Fruit fly (Drosophila melanogaster) whole organism, embryonic: ENCODE measurements around the gene vvl.

Source experiments
- Asciz ChIP-seq: fragments of 200-800 bp; sonication (Bioruptor generic); optimal IDR thresholded peaks from 2 replicates; lab custom pipeline; 2017; ENCODE audit warnings: missing biosample characterization, mild to moderate bottlenecking, missing genetic modification characterization, missing genetic modification reagents
- BEAF-32 ChIP-seq: fragments of 200-800 bp; sonication (Bioruptor generic); optimal IDR thresholded peaks from 3 replicates; lab custom pipeline; 2017; ENCODE audit warnings: missing biosample characterization, missing genetic modification characterization, mild to moderate bottlenecking, moderate library complexity, missing genetic modification reagents
- CG10321 ChIP-seq: fragments of 200-800 bp; sonication (Bioruptor generic); IDR thresholded peaks from 2 replicates; pipeline ENCODE4 v1.3.6; 2022; ENCODE audit warnings: missing biosample characterization, missing genetic modification characterization
- CG10366 ChIP-seq: fragments of 200-800 bp; sonication (Bioruptor generic); IDR thresholded peaks from 2 replicates; pipeline ENCODE4 v1.3.6; 2022; ENCODE audit warnings: missing biosample characterization, missing genetic modification characterization
- CG10431 ChIP-seq: fragments of 200-800 bp; sonication (Bioruptor generic); optimal IDR thresholded peaks from 3 replicates; lab custom pipeline; 2018; ENCODE audit warnings: missing biosample characterization, mild to moderate bottlenecking, missing genetic modification characterization
- CG11504 ChIP-seq: fragments of 200-800 bp; sonication (Bioruptor generic); optimal IDR thresholded peaks from 3 replicates; lab custom pipeline; 2019; ENCODE audit warnings: missing biosample characterization, mild to moderate bottlenecking, missing genetic modification characterization, moderate library complexity
- CG11696 ChIP-seq: fragments of 200-800 bp; sonication (Bioruptor generic); IDR thresholded peaks from 2 replicates; pipeline ENCODE4 v1.3.6; 2022; ENCODE audit warnings: missing biosample characterization, missing genetic modification characterization
- CG12071 ChIP-seq: fragments of 200-800 bp; sonication (Bioruptor generic); optimal IDR thresholded peaks from 3 replicates; lab custom pipeline; 2018; ENCODE audit warnings: missing biosample characterization, mild to moderate bottlenecking, missing genetic modification characterization
- CG12942 ChIP-seq: fragments of 200-800 bp; sonication (Bioruptor generic); optimal IDR thresholded peaks from 3 replicates; lab custom pipeline; 2016; ENCODE audit warnings: missing biosample characterization, missing genetic modification characterization
- CG15011 ChIP-seq: fragments of 200-800 bp; sonication (Bioruptor generic); optimal IDR thresholded peaks from 3 replicates; lab custom pipeline; 2018; ENCODE audit warnings: missing biosample characterization, mild to moderate bottlenecking, missing genetic modification characterization
- CG1647 ChIP-seq: fragments of 200-800 bp; sonication (Bioruptor generic); optimal IDR thresholded peaks from 3 replicates; lab custom pipeline; 2016; ENCODE audit warnings: missing biosample characterization, missing genetic modification characterization
- CG16815 ChIP-seq: fragments of 200-800 bp; sonication (Bioruptor generic); optimal IDR thresholded peaks from 3 replicates; lab custom pipeline; 2017; ENCODE audit warnings: missing biosample characterization, mild to moderate bottlenecking, missing genetic modification characterization
- CG17359 ChIP-seq: fragments of 200-800 bp; sonication (Bioruptor generic); optimal IDR thresholded peaks from 3 replicates; lab custom pipeline; 2018; ENCODE audit warnings: missing biosample characterization, mild to moderate bottlenecking, missing genetic modification characterization, moderate library complexity
- CG2712 ChIP-seq: fragments of 200-800 bp; optimal IDR thresholded peaks from 3 replicates; lab custom pipeline; 2019; ENCODE audit warnings: missing biosample characterization, mild to moderate bottlenecking, missing genetic modification characterization, moderate library complexity
- CG2875 ChIP-seq: fragments of 200-800 bp; sonication (Bioruptor generic); optimal IDR thresholded peaks from 2 replicates; lab custom pipeline; 2017; ENCODE audit warnings: missing biosample characterization, mild to moderate bottlenecking, missing genetic modification characterization, missing genetic modification reagents
- CG32772 ChIP-seq: fragments of 200-800 bp; sonication (Bioruptor generic); IDR thresholded peaks from 2 replicates; pipeline ENCODE4 v1.3.6; 2022; ENCODE audit warnings: missing biosample characterization, missing genetic modification characterization
- CG34376 ChIP-seq: fragments of 200-800 bp; sonication (Bioruptor generic); optimal IDR thresholded peaks from 2 replicates; lab custom pipeline; 2018; ENCODE audit warnings: missing biosample characterization, mild to moderate bottlenecking, missing genetic modification characterization
- CG4424 ChIP-seq: fragments of 200-800 bp; sonication (Bioruptor generic); optimal IDR thresholded peaks from 3 replicates; lab custom pipeline; 2016; ENCODE audit warnings: missing biosample characterization, missing genetic modification characterization
- CG4730 ChIP-seq: fragments of 200-800 bp; sonication (Bioruptor generic); IDR thresholded peaks from 2 replicates; pipeline ENCODE4 v1.3.6; 2022; ENCODE audit warnings: missing biosample characterization, missing genetic modification characterization
- CG5953 ChIP-seq: fragments of 200-800 bp; sonication (Bioruptor generic); IDR thresholded peaks from 2 replicates; pipeline ENCODE4 v1.3.6; 2022; ENCODE audit warnings: missing biosample characterization, missing genetic modification characterization
- CG6654 ChIP-seq: fragments of 200-800 bp; sonication (Bioruptor generic); optimal IDR thresholded peaks from 2 replicates; lab custom pipeline; 2017; ENCODE audit warnings: missing biosample characterization, mild to moderate bottlenecking, missing genetic modification characterization
- CG8359 ChIP-seq: fragments of 200-800 bp; sonication (Bioruptor generic); optimal IDR thresholded peaks from 2 replicates; lab custom pipeline; 2017; ENCODE audit warnings: missing biosample characterization, mild to moderate bottlenecking, missing genetic modification characterization, borderline replicate concordance
- CG9437 ChIP-seq: fragments of 200-800 bp; sonication (Bioruptor generic); optimal IDR thresholded peaks from 2 replicates; lab custom pipeline; 2018; ENCODE audit warnings: missing biosample characterization, mild to moderate bottlenecking, missing genetic modification characterization
- Camta ChIP-seq: fragments of 200-800 bp; sonication (Bioruptor generic); optimal IDR thresholded peaks from 2 replicates; lab custom pipeline; 2016; ENCODE audit warnings: missing biosample characterization, missing genetic modification characterization
- E2f1 ChIP-seq: fragments of 200-800 bp; sonication (Bioruptor generic); IDR thresholded peaks from 2 replicates; pipeline ENCODE4 v1.3.6; 2022; ENCODE audit warnings: missing biosample characterization, missing genetic modification characterization
- Mad ChIP-seq: fragments of 200-800 bp; sonication (Bioruptor generic); optimal IDR thresholded peaks from 2 replicates; lab custom pipeline; 2016; ENCODE audit warnings: missing biosample characterization, missing genetic modification characterization
- Oaz ChIP-seq: fragments of 200-800 bp; sonication (Bioruptor generic); IDR thresholded peaks from 2 replicates; pipeline ENCODE4 v1.3.6; 2022; ENCODE audit warnings: missing biosample characterization, missing genetic modification characterization
- Rfx ChIP-seq: fragments of 200-800 bp; sonication (Bioruptor generic); IDR thresholded peaks from 2 replicates; pipeline ENCODE4 v1.3.6; 2022; ENCODE audit warnings: missing biosample characterization, missing genetic modification characterization
- YL-1 ChIP-seq: fragments of 200-800 bp; sonication (Bioruptor generic); optimal IDR thresholded peaks from 3 replicates; lab custom pipeline; 2017; ENCODE audit warnings: missing biosample characterization, mild to moderate bottlenecking, missing genetic modification characterization
- ara ChIP-seq: fragments of 200-800 bp; sonication (Bioruptor generic); IDR thresholded peaks from 2 replicates; pipeline ENCODE4 v1.3.6; 2022; ENCODE audit warnings: missing biosample characterization, missing genetic modification characterization
- bcd ChIP-seq: fragments of 200-800 bp; sonication (Bioruptor generic); optimal IDR thresholded peaks from 2 replicates; lab custom pipeline; 2017; ENCODE audit warnings: missing biosample characterization, mild to moderate bottlenecking, missing genetic modification characterization
- bowl ChIP-seq: fragments of 200-800 bp; sonication (Bioruptor generic); IDR thresholded peaks from 2 replicates; pipeline ENCODE4 v1.3.6; 2022; ENCODE audit warnings: missing biosample characterization, missing genetic modification characterization
- fd102C ChIP-seq: fragments of 200-800 bp; sonication (Bioruptor generic); optimal IDR thresholded peaks from 2 replicates; lab custom pipeline; 2018; ENCODE audit warnings: missing biosample characterization, mild to moderate bottlenecking, missing genetic modification characterization, moderate library complexity
- gce ChIP-seq: fragments of 200-800 bp; sonication (Bioruptor generic); IDR thresholded peaks from 3 replicates; pipeline ENCODE4 v1.3.6; 2022; ENCODE audit warnings: missing biosample characterization, missing genetic modification characterization
- gro ChIP-seq: fragments of 200-800 bp; sonication (Bioruptor generic); optimal IDR thresholded peaks from 2 replicates; lab custom pipeline; 2016; ENCODE audit warnings: missing biosample characterization, missing genetic modification characterization
- hkb ChIP-seq, 2 experiments: fragments of 200-800 bp in 1 of 2; fragments of >200 bp in 1 of 2; sonication (Bioruptor generic) in 1 of 2; IDR thresholded peaks in 1 of 2; optimal IDR thresholded peaks in 1 of 2; 2 replicates each; pipeline versions ENCODE4 v1.3.6 to Lab custom; 2017 to 2022; ENCODE audit warnings: missing biosample characterization in 1 of 2, missing genetic modification characterization in 1 of 2
- mirr ChIP-seq: fragments of 200-800 bp; sonication (Bioruptor generic); optimal IDR thresholded peaks from 3 replicates; lab custom pipeline; 2018; ENCODE audit warnings: missing biosample characterization, mild to moderate bottlenecking, missing genetic modification characterization
- oc ChIP-seq: fragments of 200-800 bp; sonication (Bioruptor generic); optimal IDR thresholded peaks from 2 replicates; lab custom pipeline; 2018; ENCODE audit warnings: missing biosample characterization, mild to moderate bottlenecking, missing genetic modification characterization, moderate library complexity
- pan ChIP-seq, 4 experiments: fragments of >200 bp in 3 of 4; fragments of 200-800 bp in 1 of 4; sonication (Bioruptor generic) in 1 of 4; optimal IDR thresholded peaks in 3 of 4; IDR thresholded peaks in 1 of 4; 2 replicates each; pipeline versions ENCODE4 v1.3.6 to Lab custom; 2017 to 2022; ENCODE audit warnings: missing biosample characterization in 2 of 4, missing genetic modification characterization in 2 of 4, mixed read lengths in 1 of 4
- salm ChIP-seq: fragments of 200-800 bp; sonication (Bioruptor generic); optimal IDR thresholded peaks from 2 replicates; lab custom pipeline; 2018; ENCODE audit warnings: missing biosample characterization, mild to moderate bottlenecking, missing genetic modification characterization
- sd ChIP-seq: fragments of 200-800 bp; sonication (Bioruptor generic); optimal IDR thresholded peaks from 3 replicates; lab custom pipeline; 2018; ENCODE audit warnings: missing biosample characterization, mild to moderate bottlenecking, missing genetic modification characterization, moderate library complexity
- sim ChIP-seq: fragments of 200-800 bp; sonication (Bioruptor generic); IDR thresholded peaks from 2 replicates; pipeline ENCODE4 v1.3.6; 2022; ENCODE audit warnings: missing biosample characterization, missing genetic modification characterization
- tap ChIP-seq: fragments of 200-800 bp; optimal IDR thresholded peaks from 3 replicates; lab custom pipeline; 2019; ENCODE audit warnings: missing biosample characterization, mild to moderate bottlenecking, missing genetic modification characterization, moderate library complexity
- trem ChIP-seq: fragments of 200-800 bp; optimal IDR thresholded peaks from 3 replicates; lab custom pipeline; 2019; ENCODE audit warnings: missing biosample characterization, mild to moderate bottlenecking, missing genetic modification characterization, moderate library complexity
- ttk ChIP-seq: fragments of 200-800 bp; sonication (Bioruptor generic); IDR thresholded peaks from 2 replicates; pipeline ENCODE4 v2.1.2; 2022; ENCODE audit warnings: missing biosample characterization, missing genetic modification characterization
- usp ChIP-seq: fragments of >200 bp; optimal IDR thresholded peaks from 2 replicates; lab custom pipeline; 2017; ENCODE audit warnings: missing biosample characterization, missing genetic modification characterization
- wor ChIP-seq: fragments of 200-800 bp; sonication (Bioruptor generic); IDR thresholded peaks from 2 replicates; pipeline ENCODE4 v1.3.6; 2022; ENCODE audit warnings: missing biosample characterization, missing genetic modification characterization
- zf30C ChIP-seq: fragments of 200-800 bp; sonication (Bioruptor generic); optimal IDR thresholded peaks from 3 replicates; lab custom pipeline; 2018; ENCODE audit warnings: missing biosample characterization, mild to moderate bottlenecking, missing genetic modification characterization
- zfh1 ChIP-seq: fragments of 200-800 bp; sonication (Bioruptor generic); IDR thresholded peaks from 3 replicates; pipeline ENCODE4 v1.3.6; 2022; ENCODE audit warnings: missing biosample characterization, missing genetic modification characterization

The vvl gene

DNA sequence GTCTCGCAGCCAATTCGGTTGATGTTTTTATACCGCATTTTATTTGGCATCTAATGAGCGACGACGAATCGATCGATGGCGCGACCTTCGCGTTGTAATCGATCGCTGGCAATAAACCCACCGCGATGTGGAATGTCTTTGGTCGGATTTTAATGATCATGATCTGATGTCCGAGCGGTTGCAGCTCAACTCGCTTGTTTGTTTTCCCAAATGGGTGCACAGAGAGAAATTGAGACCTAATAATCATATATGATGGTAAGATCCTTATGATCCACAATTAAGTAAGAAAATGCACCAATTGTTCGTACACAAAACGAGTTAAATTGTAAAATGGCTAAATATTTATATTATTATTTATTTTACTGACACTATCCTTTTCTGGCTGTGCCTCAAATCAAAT lies 26.9 kb downstream of the vvl start (continued):
- 0 out of 2 replicates have a peak, but pooled peaks have one; percentile 55 for TF ChIP-seq ara (GFP tag; lab: Robert Waterston, UW)
- TF ChIP-seq CG34376 (GFP tag; lab: Kevin White, UChicago) = no peak
- TF ChIP-seq CG10321 (GFP tag; lab: Robert Waterston, UW) = 0 out of 2 replicates have a peak, but pooled peaks have one; percentile 20
- no peak for TF ChIP-seq CG1647
- TF ChIP-seq Mad (GFP tag; lab: Kevin White, UChicago) = no peak
- TF ChIP-seq CG9437 (GFP tag; lab: Kevin White, UChicago) = peak; percentile 43
- peak; percentile 22; the same call in 1 of the 2 replicates for TF ChIP-seq CG32772
- TF ChIP-seq zfh1 (GFP tag; lab: Robert Waterston, UW) = peak; percentile 76; the same call in 2 of the 3 replicates
- peak; percentile 7 for TF ChIP-seq oc (tag; lab: Kevin White, UChicago)
- TF ChIP-seq CG12942 (GFP tag; lab: Kevin White, UChicago) = peak; percentile 28
- TF ChIP-seq CG4424 = peak; percentile 27
- peak; percentile 34; the same call in 1 of the 2 replicates for TF ChIP-seq ttk (GFP tag; lab: Robert Waterston, UW)
- TF ChIP-seq CG17359 (tag; lab: Kevin White, UChicago) = peak; percentile 54
- peak; percentile 53 for TF ChIP-seq CG11504 (tag; lab: Kevin White, UChicago)
- 0 out of 2 replicates have a peak, but pooled peaks have one; percentile 35 for TF ChIP-seq bowl (GFP tag; lab: Robert Waterston, UW)
- 0 out of 2 replicates have a peak, but pooled peaks have one; percentile 33 for TF ChIP-seq CG4730 (GFP tag; lab: Robert Waterston, UW)
- peak; percentile 63; the same call in 1 of the 2 replicates for TF ChIP-seq sim (GFP tag; lab: Robert Waterston, UW)
- peak; percentile 42; the same call in 1 of the 2 replicates for TF ChIP-seq wor
- TF ChIP-seq E2f1 (GFP tag; lab: Robert Waterston, UW) = peak; percentile 51
- no peak for TF ChIP-seq CG12071 (GFP tag; lab: Kevin White, UChicago)
- TF ChIP-seq CG16815 (GFP tag; lab: Kevin White, UChicago) = peak; percentile 20
- TF ChIP-seq gro (GFP tag; lab: Kevin White, UChicago) = no peak
- no peak for TF ChIP-seq pan (optimal IDR thresholded peaks at IDR 0.05; lab: Kevin White, UChicago)
- peak in 1 of 2 experiments; percentile 43 for TF ChIP-seq pan (GFP tag; optimal IDR thresholded peaks at IDR 0.05 in 1 of 2, IDR thresholded peaks at IDR 0.05 in 1 of 2)
- TF ChIP-seq zf30C (GFP tag; lab: Kevin White, UChicago) = no peak
- no peak for TF ChIP-seq YL-1 (GFP tag; lab: Kevin White, UChicago)
- TF ChIP-seq CG10431 = peak; percentile 22
- peak; percentile 29 for TF ChIP-seq trem (tag; lab: Kevin White, UChicago)
- 0 out of 2 replicates have a peak, but pooled peaks have one; percentile 21 for TF ChIP-seq CG5953
- TF ChIP-seq Oaz (GFP tag; lab: Robert Waterston, UW) = peak; percentile 26; the same call in 1 of the 2 replicates
- TF ChIP-seq hkb (optimal IDR thresholded peaks at IDR 0.05; lab: Kevin White, UChicago) = no peak
- TF ChIP-seq hkb (GFP tag; IDR thresholded peaks at IDR 0.05; lab: Robert Waterston, UW) = no peak
- peak; percentile 55 for TF ChIP-seq CG11696 (GFP tag; lab: Robert Waterston, UW)
- no peak for TF ChIP-seq Camta (GFP tag; lab: Kevin White, UChicago)
- TF ChIP-seq Rfx (GFP tag; lab: Robert Waterston, UW) = peak; percentile 26; the same call in 1 of the 2 replicates
- peak; percentile 17 for TF ChIP-seq CG8359 (GFP tag; lab: Kevin White, UChicago)
- peak; percentile 3 for TF ChIP-seq salm
- peak; percentile 80 for TF ChIP-seq CG2712 (tag; lab: Kevin White, UChicago)
- TF ChIP-seq tap (tag; lab: Kevin White, UChicago) = peak; percentile 17
- peak; percentile 27 for TF ChIP-seq CG2875 (GFP tag; lab: Kevin White, UChicago)
- no peak for TF ChIP-seq CG6654 (GFP tag; lab: Kevin White, UChicago)
- TF ChIP-seq fd102C (GFP tag; lab: Kevin White, UChicago) = peak; percentile 11
- peak; percentile 25 for TF ChIP-seq bcd
- peak; percentile 36; the same call in 1 of the 2 replicates for TF ChIP-seq CG10366 (GFP tag; lab: Robert Waterston, UW)
- peak; percentile 61 for TF ChIP-seq sd (tag; lab: Kevin White, UChicago)
- TF ChIP-seq usp (GFP tag; lab: Kevin White, UChicago) = no peak
- TF ChIP-seq BEAF-32 (GFP tag; lab: Kevin White, UChicago) = no peak
- no peak for TF ChIP-seq mirr (GFP tag; lab: Kevin White, UChicago)
- 0 out of 3 replicates have a peak, but pooled peaks have one; percentile 33 for TF ChIP-seq gce (GFP tag; lab: Robert Waterston, UW)
- TF ChIP-seq CG15011 (GFP tag; lab: Kevin White, UChicago) = peak; percentile 20
- TF ChIP-seq Asciz (GFP tag; lab: Kevin White, UChicago) = peak; percentile 36
